Worm (Caenorhabditis elegans): Measurements from ENCODE around the gene memb-2.

DNA sequence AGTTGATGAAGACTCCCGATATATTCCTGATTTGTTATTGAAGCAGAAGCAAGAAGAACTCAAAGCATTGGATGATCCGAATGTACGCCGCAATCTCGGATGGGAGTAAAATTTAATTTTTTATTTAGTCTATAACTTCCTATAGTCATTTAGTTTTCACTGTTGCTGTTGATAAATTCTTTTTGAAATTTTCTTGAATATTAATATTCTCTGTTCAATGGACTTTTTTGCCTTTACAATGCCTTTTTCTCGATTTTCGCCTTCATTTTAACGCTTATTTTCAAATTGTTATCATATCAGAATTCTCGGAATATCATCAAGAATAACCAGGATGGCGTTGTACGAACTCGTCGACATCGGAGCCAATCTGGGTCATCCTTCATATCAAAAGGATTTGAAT lies 25.6 kb downstream of the memb-2 start, which contains the start of gene crn-2:
- TF ChIP-seq cog-1 (tag; optimal IDR thresholded peaks at IDR 0.05): no peak
- no peak for TF ChIP-seq ztf-29 (GFP tag; IDR thresholded peaks at IDR 0.05)
- no peak for TF ChIP-seq ref-1 (GFP tag; conservative IDR thresholded peaks at IDR 0.05)
- no peak for TF ChIP-seq med-1 (GFP tag; optimal IDR thresholded peaks at IDR 0.05; ENCODE audit: insufficient read depth)
- TF ChIP-seq tab-1 (GFP tag; IDR thresholded peaks at IDR 0.05): no peak
- no peak for TF ChIP-seq T22C8.4 (GFP tag; IDR thresholded peaks at IDR 0.05)
- no peak for TF ChIP-seq flt-1 (GFP tag; IDR thresholded peaks at IDR 0.05)

Data from whole organism, midembryonic.